Fruit fly (Drosophila melanogaster): ENCODE measurements around the gene Ag5r2.

DNA sequence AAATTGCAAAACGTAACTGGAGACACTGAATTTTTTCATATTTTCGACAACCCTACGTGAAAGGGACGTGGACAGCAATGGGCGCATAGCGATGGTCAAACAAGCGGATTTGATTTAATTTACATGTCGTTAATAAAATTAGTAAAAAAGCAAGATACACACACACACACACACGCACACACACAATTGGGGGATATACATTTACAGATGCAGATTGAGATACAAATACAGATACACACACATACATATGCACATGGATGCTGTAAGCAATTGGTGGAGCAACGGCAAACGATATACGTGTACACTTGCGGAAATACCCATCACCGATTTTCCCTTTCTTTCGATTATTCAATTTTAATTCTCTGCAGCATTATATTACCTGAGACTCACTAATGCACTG lies 18.8 kb downstream of the Ag5r2 start:
- no peak for TF ChIP-seq h (optimal IDR thresholded peaks at IDR 0.05)
- no peak for TF ChIP-seq Sin3A (optimal IDR thresholded peaks at IDR 0.05)

All from Kc167 (cell line).